Worm (Caenorhabditis elegans): ENCODE measurements around the gene npl-4.1.

The npl-4.1 gene

DNA sequence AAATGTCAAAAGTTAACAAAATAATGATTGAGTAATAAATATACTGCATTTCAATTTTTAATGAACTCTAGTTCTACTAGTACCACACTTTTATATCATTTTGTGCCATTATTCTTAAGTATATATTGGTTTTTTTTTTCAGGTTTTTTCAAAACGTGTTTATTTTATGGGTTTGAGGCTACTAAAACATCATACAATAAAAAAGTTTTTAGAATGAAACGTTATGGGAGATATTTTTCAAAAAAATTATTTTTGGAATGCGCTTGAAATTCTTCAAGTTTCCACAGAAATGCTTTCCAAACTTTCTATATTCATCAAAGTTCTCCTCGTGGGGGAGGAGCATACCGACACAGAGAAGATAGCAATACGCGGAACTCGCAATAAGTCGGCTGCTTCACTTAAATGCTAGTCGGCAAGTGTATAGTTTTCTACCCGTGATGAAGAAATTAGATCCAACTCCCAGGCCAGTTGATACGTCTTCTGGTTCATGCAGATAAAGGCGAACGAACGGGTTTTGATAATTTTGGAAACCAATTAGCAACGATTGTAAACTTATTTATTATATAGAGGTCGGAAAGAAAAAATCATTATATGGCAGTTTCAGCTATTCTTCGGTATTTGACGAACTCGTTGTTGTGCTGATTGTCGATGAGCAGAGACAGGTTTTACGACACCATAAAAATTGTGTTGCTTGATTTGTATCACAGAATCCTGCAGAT is 31.7 kb upstream of the npl-4.1 start, which contains the start of gene C17G10.10 (continued):
- TF ChIP-seq ceh-44 (GFP tag; IDR thresholded peaks at IDR 0.05) (0 out of 2 replicates have a peak, but pooled peaks have one; percentile 29), F44E2.7 (GFP tag; IDR thresholded peaks at IDR 0.05) (no peak), hif-1 (tag; optimal IDR thresholded peaks at IDR 0.05) (no peak), F49E8.2 (tag; optimal IDR thresholded peaks at IDR 0.05; ENCODE audit: borderline replicate concordance) (peak; percentile 47), gei-8 (GFP tag; optimal IDR thresholded peaks at IDR 0.05) (no peak), daf-19 (GFP tag; conservative IDR thresholded peaks at IDR 0.05) (no peak; the same call in 1 of the 2 replicates), hlh-30 (tag; optimal IDR thresholded peaks at IDR 0.05; ENCODE audit: insufficient read depth) (peak; percentile 82), F10B5.3 (tag; optimal IDR thresholded peaks at IDR 0.05) (peak; percentile 24), mes-2 (tag; optimal IDR thresholded peaks at IDR 0.05; ENCODE audit: poor library complexity, severe bottlenecking) (peak; percentile 86), madf-5 (GFP tag; IDR thresholded peaks at IDR 0.05) (no peak), lin-1 (GFP tag; IDR thresholded peaks at IDR 0.05) (peak; percentile 33; the same call in 1 of the 2 replicates), saeg-2 (GFP tag; IDR thresholded peaks at IDR 0.05) (no peak), nhr-237 (tag; optimal IDR thresholded peaks at IDR 0.05) (no peak), fos-1 (tag; optimal IDR thresholded peaks at IDR 0.05) (no peak), dmd-6 (GFP tag; IDR thresholded peaks at IDR 0.05) (peak; percentile 72), arid-1 (GFP tag; conservative IDR thresholded peaks at IDR 0.05) (0 out of 2 replicates have a peak, but pooled peaks have one; percentile 44), mdl-1 (tag; optimal IDR thresholded peaks at IDR 0.05) (peak; percentile 3 to 64), egl-43 (GFP tag; IDR thresholded peaks at IDR 0.05) (no peak), mep-1 (tag; optimal IDR thresholded peaks at IDR 0.05) (peak; percentile 67), nhr-102 (tag; optimal IDR thresholded peaks at IDR 0.05) (peak; percentile 68), snpc-4 (tag; optimal IDR thresholded peaks at IDR 0.05) (peak; percentile 93), unc-62 (GFP tag; optimal IDR thresholded peaks at IDR 0.05 in 1 of 2) (no peak), unc-62 (tag; optimal IDR thresholded peaks at IDR 0.05) (no peak), ama-1 (optimal IDR thresholded peaks at IDR 0.05) (peak; percentile 97), unc-39 (tag; optimal IDR thresholded peaks at IDR 0.05) (no peak), dmd-9 (GFP tag; IDR thresholded peaks at IDR 0.05) (0 out of 2 replicates have a peak, but pooled peaks have one; percentile 18), ceh-20 (GFP tag; IDR thresholded peaks at IDR 0.05) (peak; percentile 39; the same call in 1 of the 2 replicates), tag-97 (GFP tag; IDR thresholded peaks at IDR 0.05) (no peak), duxl-1 (tag; optimal IDR thresholded peaks at IDR 0.05; ENCODE audit: poor library complexity) (peak; percentile 78), daf-16 (GFP tag; optimal IDR thresholded peaks at IDR 0.05) (peak; percentile 35 to 79), daf-16 (tag; optimal IDR thresholded peaks at IDR 0.05) (peak; percentile 82), nhr-42 (GFP tag; IDR thresholded peaks at IDR 0.05) (peak; percentile 74), unc-130 (GFP tag; optimal IDR thresholded peaks at IDR 0.05) (peak; percentile 39), Y75B8A.6 (GFP tag; IDR thresholded peaks at IDR 0.05) (no peak), skn-1 (tag; optimal IDR thresholded peaks at IDR 0.05) (no peak), rbr-2 (tag; optimal IDR thresholded peaks at IDR 0.05) (peak; percentile 67), nhr-28 (tag; optimal IDR thresholded peaks at IDR 0.05) (peak; percentile 72), ztf-7 (tag; optimal IDR thresholded peaks at IDR 0.05) (peak; percentile 68), lim-7 (GFP tag; IDR thresholded peaks at IDR 0.05) (no peak), lsy-2 (tag; optimal IDR thresholded peaks at IDR 0.05) (peak in 1 of 2 experiments; percentile 65), lin-38 (GFP tag; IDR thresholded peaks at IDR 0.05) (peak; percentile 69), hmg-1.1 (GFP tag; IDR thresholded peaks at IDR 0.05) (peak; percentile 58; the same call in 1 of the 2 replicates), T20F7.1 (GFP tag; optimal IDR thresholded peaks at IDR 0.05) (peak; percentile 62), hlh-11 (tag; optimal IDR thresholded peaks at IDR 0.05) (peak; percentile 76), tra-1 (GFP tag; IDR thresholded peaks at IDR 0.05) (no peak), nhr-77 (tag; optimal IDR thresholded peaks at IDR 0.05) (peak; percentile 25), zfp-3 (GFP tag; conservative IDR thresholded peaks at IDR 0.05) (0 out of 2 replicates have a peak, but pooled peaks have one; percentile 31), Y105C5A.15 (GFP tag; IDR thresholded peaks at IDR 0.05) (no peak), F26F4.8 (GFP tag; conservative IDR thresholded peaks at IDR 0.05) (no peak)

All from whole organism, L4 larva.